Worm (Caenorhabditis elegans) whole organism, L2 larva: ENCODE results near the gene glp-1.
A peak's percentile ranks its signal among the peaks of the same experiment; 100 is the strongest.

ENCODE experiments used
- C34F6.9 ChIP-seq: fragments of 150-350 bp; optimal IDR thresholded peaks from 2 replicates; lab custom pipeline; 2014; ENCODE audit warnings: missing biosample characterization, missing genetic modification characterization
- F13H6.1 ChIP-seq: sonication (generic microtip); optimal IDR thresholded peaks from 2 replicates; lab custom pipeline; 2016; ENCODE audit warnings: missing genetic modification characterization, missing compliant biosample characterization
- R02D3.7 ChIP-seq: fragments of 150-350 bp; optimal IDR thresholded peaks from 2 replicates; lab custom pipeline; 2014; ENCODE audit warnings: missing biosample characterization, missing genetic modification characterization
- Y55F3AM.14 ChIP-seq: fragments of 200-800 bp; sonication (Bioruptor generic); optimal IDR thresholded peaks from 2 replicates; lab custom pipeline; 2018; ENCODE audit warnings: mild to moderate bottlenecking, missing genetic modification characterization, missing compliant biosample characterization
- alr-1 ChIP-seq: fragments of 150-350 bp; optimal IDR thresholded peaks from 2 replicates; lab custom pipeline; 2014; ENCODE audit warnings: missing biosample characterization, missing genetic modification characterization
- aly-2 ChIP-seq: fragments of 150-350 bp; optimal IDR thresholded peaks from 2 replicates; lab custom pipeline; 2014; ENCODE audit warnings: missing biosample characterization, missing genetic modification characterization
- ama-1 ChIP-seq: fragments of 150-350 bp; optimal IDR thresholded peaks from 2 replicates; lab custom pipeline; 2018; ENCODE audit warnings: inconsistent platforms
- crh-2 ChIP-seq: sonication (generic microtip); optimal IDR thresholded peaks from 2 replicates; lab custom pipeline; 2017; ENCODE audit warnings: missing biosample characterization, missing genetic modification characterization
- dmd-4 ChIP-seq: sonication (generic microtip); optimal IDR thresholded peaks from 2 replicates; lab custom pipeline; 2017; ENCODE audit warnings: missing biosample characterization, missing genetic modification characterization
- egl-27 ChIP-seq: sonication (generic microtip); optimal IDR thresholded peaks from 3 replicates; lab custom pipeline; 2017; ENCODE audit warnings: missing biosample characterization, missing genetic modification reagents, missing genetic modification characterization
- elt-3 ChIP-seq: sonication (generic microtip); optimal IDR thresholded peaks from 2 replicates; lab custom pipeline; 2017; ENCODE audit warnings: missing biosample characterization, missing genetic modification characterization
- fos-1 ChIP-seq: fragments of 150-350 bp; optimal IDR thresholded peaks from 2 replicates; lab custom pipeline; 2014; ENCODE audit warnings: missing biosample characterization, missing genetic modification characterization
- gmeb-1 ChIP-seq: fragments of 150-350 bp; optimal IDR thresholded peaks from 2 replicates; lab custom pipeline; 2014; ENCODE audit warnings: missing biosample characterization, missing genetic modification characterization
- lin-39 ChIP-seq: fragments of 150-350 bp; optimal IDR thresholded peaks from 2 replicates; lab custom pipeline; 2014; ENCODE audit warnings: missing biosample characterization, missing genetic modification reagents, missing genetic modification characterization
- lsy-2 ChIP-seq, 2 experiments: fragments of 150-350 bp in 1 of 2; sonication (generic microtip) in 1 of 2; optimal IDR thresholded peaks; 2 replicates each; lab custom pipeline; 2014 to 2017; ENCODE audit warnings: missing biosample characterization in 2 of 2, missing genetic modification characterization in 2 of 2
- mab-5 ChIP-seq: fragments of 150-350 bp; optimal IDR thresholded peaks from 2 replicates; lab custom pipeline; 2014; ENCODE audit warnings: missing biosample characterization, missing genetic modification characterization
- mdl-1 ChIP-seq, 2 experiments: fragments of 150-350 bp in 1 of 2; sonication (generic microtip) in 1 of 2; optimal IDR thresholded peaks; 2 replicates each; lab custom pipeline; 2017; ENCODE audit warnings: missing biosample characterization in 2 of 2, missing genetic modification characterization in 2 of 2
- nhr-11 ChIP-seq: fragments of 150-350 bp; optimal IDR thresholded peaks from 2 replicates; lab custom pipeline; 2014; ENCODE audit warnings: missing biosample characterization, missing genetic modification characterization
- nhr-12 ChIP-seq: fragments of 150-350 bp; optimal IDR thresholded peaks from 2 replicates; lab custom pipeline; 2014; ENCODE audit warnings: missing biosample characterization, missing genetic modification characterization
- nhr-129 ChIP-seq: fragments of 150-350 bp; optimal IDR thresholded peaks from 2 replicates; lab custom pipeline; 2014; ENCODE audit warnings: missing biosample characterization, missing genetic modification characterization
- nhr-21 ChIP-seq: fragments of 150-350 bp; optimal IDR thresholded peaks from 2 replicates; lab custom pipeline; 2014; ENCODE audit warnings: missing biosample characterization, missing genetic modification characterization
- nhr-23 ChIP-seq: fragments of 150-350 bp; optimal IDR thresholded peaks from 2 replicates; lab custom pipeline; 2014; ENCODE audit warnings: missing biosample characterization, missing genetic modification reagents, missing genetic modification characterization
- nhr-237 ChIP-seq: fragments of 150-350 bp; optimal IDR thresholded peaks from 2 replicates; lab custom pipeline; 2014; ENCODE audit warnings: missing biosample characterization, missing genetic modification characterization
- nhr-25 ChIP-seq: fragments of 150-350 bp; sonication (generic microtip); optimal IDR thresholded peaks from 3 replicates; lab custom pipeline; 2014; ENCODE audit warnings: missing biosample characterization, missing genetic modification characterization
- nhr-6 ChIP-seq: fragments of 150-350 bp; optimal IDR thresholded peaks from 2 replicates; lab custom pipeline; 2014; ENCODE audit warnings: missing biosample characterization, missing genetic modification characterization
- peb-1 ChIP-seq: fragments of 150-350 bp; optimal IDR thresholded peaks from 2 replicates; lab custom pipeline; 2014; ENCODE audit warnings: missing biosample characterization, missing genetic modification characterization
- skn-1 ChIP-seq: sonication (generic microtip); optimal IDR thresholded peaks from 2 replicates; lab custom pipeline; 2017; ENCODE audit warnings: missing biosample characterization, missing genetic modification characterization
- sma-3 ChIP-seq: sonication (generic microtip); optimal IDR thresholded peaks from 2 replicates; lab custom pipeline; 2016; ENCODE audit warnings: missing genetic modification reagents, missing genetic modification characterization, missing compliant biosample characterization
- unc-39 ChIP-seq: fragments of 150-350 bp; optimal IDR thresholded peaks from 2 replicates; lab custom pipeline; 2014; ENCODE audit warnings: missing biosample characterization, missing genetic modification characterization
- unc-55 ChIP-seq: fragments of 150-350 bp; sonication (generic microtip); optimal IDR thresholded peaks from 3 replicates; lab custom pipeline; 2014; ENCODE audit warnings: missing biosample characterization, missing genetic modification reagents, missing genetic modification characterization
- zag-1 ChIP-seq: fragments of 150-350 bp; optimal IDR thresholded peaks from 2 replicates; lab custom pipeline; 2014; ENCODE audit warnings: missing biosample characterization, missing genetic modification characterization
- ztf-11 ChIP-seq: sonication (generic microtip); optimal IDR thresholded peaks from 2 replicates; lab custom pipeline; 2017; ENCODE audit warnings: missing biosample characterization, missing genetic modification characterization
- ztf-4 ChIP-seq: fragments of 150-350 bp; optimal IDR thresholded peaks from 2 replicates; lab custom pipeline; 2014; ENCODE audit warnings: missing biosample characterization, missing genetic modification characterization

Gene glp-1

ce11 chrIII:9110914-9111313 is 18.9 kb downstream of the glp-1 start:
- TF ChIP-seq unc-55 (GFP tag; lab: Kevin White, UChicago) = peak; percentile 19

DNA sequence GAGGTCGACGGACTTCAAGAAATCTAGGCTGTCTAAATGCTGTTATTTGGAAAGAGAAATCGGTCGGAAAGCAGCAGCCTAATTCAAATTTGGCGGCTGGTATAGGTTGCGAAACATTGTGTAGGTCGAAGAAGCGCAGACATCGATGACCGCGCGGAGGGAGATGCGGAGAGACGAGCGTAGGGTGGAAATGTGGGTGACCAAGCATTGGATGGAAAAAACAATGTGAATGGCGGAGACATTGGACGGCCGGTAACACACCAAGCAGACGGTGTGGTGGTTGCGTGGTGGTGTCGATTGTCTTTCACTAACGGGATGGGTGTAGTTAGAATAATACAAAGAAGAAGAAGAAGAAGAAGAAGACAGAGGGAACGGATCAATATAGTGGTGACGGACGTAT is 20.4 kb downstream of the glp-1 start:
- TF ChIP-seq fos-1 (tag; lab: Kevin White, UChicago) = no peak

- TF ChIP-seq crh-2 = no peak
- no peak for TF ChIP-seq sma-3
- no peak for TF ChIP-seq skn-1 (tag; lab: Kevin White, UChicago)
- no peak for TF ChIP-seq R02D3.7
- no peak for TF ChIP-seq gmeb-1 (tag; lab: Kevin White, UChicago)
- TF ChIP-seq unc-39 = no peak
- TF ChIP-seq lsy-2 (tag; optimal IDR thresholded peaks at IDR 0.05; lab: Kevin White, UChicago) = no peak
- no peak for TF ChIP-seq egl-27 (tag; lab: Kevin White, UChicago)
- no peak for TF ChIP-seq dmd-4 (tag; lab: Kevin White, UChicago)
- TF ChIP-seq lin-39 (tag; lab: Kevin White, UChicago) = no peak
- no peak for TF ChIP-seq zag-1 (tag; lab: Kevin White, UChicago)
- no peak for TF ChIP-seq nhr-129 (tag; lab: Kevin White, UChicago)
- no peak for TF ChIP-seq mdl-1 (tag; optimal IDR thresholded peaks at IDR 0.05; lab: Kevin White, UChicago)
- no peak for TF ChIP-seq peb-1
- TF ChIP-seq nhr-23 (tag; lab: Kevin White, UChicago) = no peak
- TF ChIP-seq C34F6.9 = no peak
- no peak for TF ChIP-seq nhr-6 (tag; lab: Kevin White, UChicago)
- TF ChIP-seq, all 48 proteins: peak for 0
Observed at ce11 chrIII:9114076-9114475, 22.0 kb downstream of the glp-1 start.

DNA sequence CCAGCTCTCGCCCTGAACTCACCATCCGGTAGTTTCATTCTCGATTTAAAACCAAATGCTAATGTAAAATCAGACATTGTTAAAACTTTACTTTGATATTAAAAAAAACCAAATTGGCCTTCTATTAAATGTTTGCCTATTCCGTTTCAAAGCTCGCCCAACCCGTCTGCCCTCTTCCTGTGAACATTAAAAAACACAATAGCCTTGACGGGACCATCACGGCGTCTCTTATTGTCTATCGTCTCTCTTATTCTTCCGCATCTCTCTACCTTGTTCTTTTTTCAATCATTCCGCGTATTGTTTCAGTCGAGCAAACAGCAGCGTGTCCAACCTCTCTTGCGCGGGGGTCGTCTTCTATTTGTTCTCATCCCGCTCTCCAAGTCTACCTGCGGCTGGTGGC is 22.6 kb downstream of the glp-1 start, which contains the start of gene ZK512.1:
TSS of gene ZK512.1 (plus strand) at position 301 of the 400 bp plus-strand sequence.
- TF ChIP-seq alr-1 (tag; lab: Kevin White, UChicago) (no peak), unc-39 (no peak), ama-1 (no peak), R02D3.7 (no peak), aly-2 (tag; lab: Kevin White, UChicago) (no peak), ztf-4 (tag; lab: Kevin White, UChicago) (no peak), Y55F3AM.14 (GFP tag; lab: Kevin White, UChicago) (no peak), nhr-11 (tag; lab: Kevin White, UChicago) (no peak), peb-1 (no peak), dmd-4 (tag; lab: Kevin White, UChicago) (no peak), mab-5 (tag; lab: Kevin White, UChicago) (no peak)

- TF ChIP-seq nhr-21 (no peak), Y55F3AM.14 (GFP tag; lab: Kevin White, UChicago) (no peak), nhr-25 (no peak), sma-3 (no peak), ztf-11 (no peak), unc-39 (no peak), fos-1 (tag; lab: Kevin White, UChicago) (no peak), R02D3.7 (no peak), ama-1 (no peak), elt-3 (tag; lab: Kevin White, UChicago) (no peak), ztf-4 (tag; lab: Kevin White, UChicago) (no peak), mdl-1 (tag; optimal IDR thresholded peaks at IDR 0.05; lab: Kevin White, UChicago) (no peak), nhr-237 (no peak), nhr-12 (no peak), F13H6.1 (tag; lab: Kevin White, UChicago) (no peak), nhr-6 (tag; lab: Kevin White, UChicago) (no peak)
Observed at ce11 chrIII:9115745-9116144, 23.7 kb downstream of the glp-1 start.

- TF ChIP-seq lin-39 (tag; lab: Kevin White, UChicago) (no peak), sma-3 (no peak), nhr-21 (no peak)
- TF ChIP-seq, all 48 proteins: peak for 0
Observed at ce11 chrIII:9118314-9118850, 26.3 kb downstream of the glp-1 start, which contains the start of gene grl-11. grl-11 (minus strand) TSS chrIII:9118364.
